Worm (Caenorhabditis elegans): ENCODE results near the gene abcf-1.

The abcf-1 gene

ce11 chrV:12763291-12763995 lies at the start of gene abcf-1, which contains the start of gene scc-3:
Gene abcf-1, minus strand, starts transcription at chrV:12763375.
Gene scc-3, plus strand, starts transcription at chrV:12763945.
- no peak for TF ChIP-seq unc-62 (GFP tag; optimal IDR thresholded peaks at IDR 0.05)

ce11 chrV:12811810-12812209 lies 48.6 kb upstream of the abcf-1 start:
- no peak for TF ChIP-seq unc-62 (GFP tag; optimal IDR thresholded peaks at IDR 0.05)

- no peak for TF ChIP-seq unc-62 (GFP tag; optimal IDR thresholded peaks at IDR 0.05)
Measured at ce11 chrV:12811126-12811525, 48.0 kb upstream of the abcf-1 start, which contains the start of gene ZC443.2. Gene ZC443.2, minus strand, starts transcription at chrV:12811192.

- no peak for TF ChIP-seq unc-62 (GFP tag; optimal IDR thresholded peaks at IDR 0.05)
Measured at ce11 chrV:12809876-12810275, 46.7 kb upstream of the abcf-1 start, which contains the start of gene ZC443.1. Gene ZC443.1, minus strand, starts transcription at chrV:12810080.

- TF ChIP-seq unc-62 (GFP tag; optimal IDR thresholded peaks at IDR 0.05): no peak
Measured at ce11 chrV:12806190-12806589, 43.0 kb upstream of the abcf-1 start, which contains the start of gene ZC443.7. Gene ZC443.7, plus strand, starts transcription at chrV:12806490.

- no peak for TF ChIP-seq unc-62 (GFP tag; optimal IDR thresholded peaks at IDR 0.05)
Measured at ce11 chrV:12803274-12803673, 40.1 kb upstream of the abcf-1 start, which contains the start of gene srbc-45. Gene srbc-45, plus strand, starts transcription at chrV:12803574.

ce11 chrV:12800171-12800570 lies 37.0 kb upstream of the abcf-1 start, which contains the start of gene ugt-3:
Gene ugt-3, minus strand, starts transcription at chrV:12800271.
- TF ChIP-seq unc-62 (GFP tag; optimal IDR thresholded peaks at IDR 0.05): no peak

ce11 chrV:12797992-12798391 lies 34.8 kb upstream of the abcf-1 start, which contains the start of gene ugt-6:
Gene ugt-6, minus strand, starts transcription at chrV:12798224.
- no peak for TF ChIP-seq unc-62 (GFP tag; optimal IDR thresholded peaks at IDR 0.05)

ce11 chrV:12796908-12797490 lies 33.8 kb upstream of the abcf-1 start:
- no peak for TF ChIP-seq unc-62 (GFP tag; optimal IDR thresholded peaks at IDR 0.05)

- TF ChIP-seq unc-62 (GFP tag; optimal IDR thresholded peaks at IDR 0.05): no peak
Measured at ce11 chrV:12795927-12796326, 32.8 kb upstream of the abcf-1 start.

- TF ChIP-seq unc-62 (GFP tag; optimal IDR thresholded peaks at IDR 0.05): no peak
Measured at ce11 chrV:12795196-12795595, 32.0 kb upstream of the abcf-1 start, which contains the start of gene ugt-4. Gene ugt-4, minus strand, starts transcription at chrV:12795336.

- TF ChIP-seq unc-62 (GFP tag; optimal IDR thresholded peaks at IDR 0.05): no peak
Measured at ce11 chrV:12792752-12793151, 29.6 kb upstream of the abcf-1 start, which contains the start of gene ugt-5. Gene ugt-5, minus strand, starts transcription at chrV:12792965.

ce11 chrV:12790188-12790587 lies 27.0 kb upstream of the abcf-1 start, which contains the start of gene srbc-43:
Gene srbc-43, minus strand, starts transcription at chrV:12790518.
- no peak for TF ChIP-seq unc-62 (GFP tag; optimal IDR thresholded peaks at IDR 0.05)

ce11 chrV:12788451-12788850 lies 25.3 kb upstream of the abcf-1 start, which contains the start of gene srbc-44:
Gene srbc-44, minus strand, starts transcription at chrV:12788551.
- TF ChIP-seq unc-62 (GFP tag; optimal IDR thresholded peaks at IDR 0.05): no peak

ce11 chrV:12787026-12787425 lies 23.9 kb upstream of the abcf-1 start, which contains the start of gene fkb-4:
Gene fkb-4, minus strand, starts transcription at chrV:12787126.
- no peak for TF ChIP-seq unc-62 (GFP tag; optimal IDR thresholded peaks at IDR 0.05)

ce11 chrV:12786340-12786739 lies 23.2 kb upstream of the abcf-1 start:
- TF ChIP-seq unc-62 (GFP tag; optimal IDR thresholded peaks at IDR 0.05): no peak

ce11 chrV:12784861-12785260 lies 21.7 kb upstream of the abcf-1 start, which contains the start of gene sre-20:
Gene sre-20, minus strand, starts transcription at chrV:12784961.
- TF ChIP-seq unc-62 (GFP tag; optimal IDR thresholded peaks at IDR 0.05): no peak
